Fruit fly (Drosophila melanogaster): ENCODE data around the gene rdgC.
A peak's percentile ranks its signal among the peaks of the same experiment; 100 is the strongest.

Gene rdgC

DNA sequence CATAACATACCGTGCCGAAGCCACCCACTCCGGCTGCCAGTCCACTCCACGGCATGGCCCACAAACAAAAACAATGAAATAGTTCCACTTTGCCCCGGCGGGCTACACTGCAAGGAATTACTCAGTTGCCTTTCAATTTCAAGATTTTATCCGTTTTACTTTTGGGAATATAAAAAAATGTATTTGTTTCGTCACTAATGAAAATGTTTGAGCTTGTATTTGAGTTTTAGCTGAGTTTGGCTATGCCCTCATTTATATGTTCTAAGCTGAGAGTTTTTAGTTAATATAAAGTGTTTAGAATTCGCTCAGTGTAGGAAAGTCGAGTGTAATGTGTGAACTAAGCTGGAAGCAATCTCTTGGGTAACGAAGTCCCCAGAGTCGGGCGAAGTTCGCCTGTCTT is 28.7 kb downstream of the rdgC start (continued):
- TF ChIP-seq CG13287 (GFP tag; IDR thresholded peaks at IDR 0.05; ENCODE audit: partially characterized antibody), result no peak
- no peak for TF ChIP-seq CG33213 (GFP tag; optimal IDR thresholded peaks at IDR 0.05)
- no peak for TF ChIP-seq ems (GFP tag; optimal IDR thresholded peaks at IDR 0.05)
- no peak for TF ChIP-seq Sin3A (optimal IDR thresholded peaks at IDR 0.05)
- TF ChIP-seq CG31441 (GFP tag; IDR thresholded peaks at IDR 0.05), result peak; percentile 43; the same call in 1 of the 2 replicates
- no peak for TF ChIP-seq knrl (GFP tag; IDR thresholded peaks at IDR 0.05; ENCODE audit: partially characterized antibody)
- TF ChIP-seq BtbVII (GFP tag; optimal IDR thresholded peaks at IDR 0.05), result peak; percentile 45
- no peak for TF ChIP-seq CG10565 (GFP tag; optimal IDR thresholded peaks at IDR 0.05)
- peak; percentile 27 for TF ChIP-seq zfh2 (GFP tag; optimal IDR thresholded peaks at IDR 0.05)
- TF ChIP-seq seq (GFP tag; IDR thresholded peaks at IDR 0.05), result no peak
- peak; percentile 63 for TF ChIP-seq CG7839 (tag; optimal IDR thresholded peaks at IDR 0.05)
- no peak for TF ChIP-seq CG8290 (GFP tag; optimal IDR thresholded peaks at IDR 0.05)
- no peak for TF ChIP-seq CG8290 (tag; optimal IDR thresholded peaks at IDR 0.05)
- no peak for TF ChIP-seq al (GFP tag; IDR thresholded peaks at IDR 0.05)
- no peak for TF ChIP-seq Usf (GFP tag; optimal IDR thresholded peaks at IDR 0.05)
- no peak for TF ChIP-seq PHDP (tag; optimal IDR thresholded peaks at IDR 0.05)
- TF ChIP-seq az2 (GFP tag; optimal IDR thresholded peaks at IDR 0.05), result peak; percentile 0
- no peak for TF ChIP-seq CG10431 (GFP tag; optimal IDR thresholded peaks at IDR 0.05)
- TF ChIP-seq Bdp1 (GFP tag; optimal IDR thresholded peaks at IDR 0.05), result no peak
- no peak for TF ChIP-seq H2.0 (GFP tag; IDR thresholded peaks at IDR 0.05)
- TF ChIP-seq Vsx1 (GFP tag; optimal IDR thresholded peaks at IDR 0.05), result no peak
- TF ChIP-seq CG18619 (GFP tag; optimal IDR thresholded peaks at IDR 0.05), result no peak
- TF ChIP-seq Mad (GFP tag; optimal IDR thresholded peaks at IDR 0.05), result no peak
- no peak for TF ChIP-seq gcm (GFP tag; optimal IDR thresholded peaks at IDR 0.05)
- TF ChIP-seq HmgD (GFP tag; optimal IDR thresholded peaks at IDR 0.05), result no peak
- peak; percentile 24 for TF ChIP-seq CG9727 (GFP tag; optimal IDR thresholded peaks at IDR 0.05)
- TF ChIP-seq Ssrp (tag; optimal IDR thresholded peaks at IDR 0.05), result peak; percentile 26
- TF ChIP-seq fd102C (GFP tag; optimal IDR thresholded peaks at IDR 0.05), result no peak
- TF ChIP-seq Oaz (GFP tag; IDR thresholded peaks at IDR 0.05), result no peak
- TF ChIP-seq nerfin-2 (GFP tag; IDR thresholded peaks at IDR 0.05; ENCODE audit: partially characterized antibody), result no peak
- TF ChIP-seq CG4360 (GFP tag; IDR thresholded peaks at IDR 0.05), result no peak
- TF ChIP-seq luna (GFP tag; optimal IDR thresholded peaks at IDR 0.05), result no peak
- no peak for TF ChIP-seq CG4730 (GFP tag; IDR thresholded peaks at IDR 0.05)
- no peak for TF ChIP-seq tx (GFP tag; optimal IDR thresholded peaks at IDR 0.05)
- TF ChIP-seq bcd (GFP tag; optimal IDR thresholded peaks at IDR 0.05), result peak; percentile 37
- peak; percentile 37 for TF ChIP-seq Asciz (GFP tag; optimal IDR thresholded peaks at IDR 0.05)
- TF ChIP-seq ftz-f1 (GFP tag; optimal IDR thresholded peaks at IDR 0.05), result no peak
- TF ChIP-seq vfl (GFP tag; optimal IDR thresholded peaks at IDR 0.05), result no peak
- TF ChIP-seq HLHmδ (GFP tag; optimal IDR thresholded peaks at IDR 0.05), result no peak
- TF ChIP-seq Side (GFP tag; optimal IDR thresholded peaks at IDR 0.05), result peak; percentile 18
- TF ChIP-seq Dbx (GFP tag; IDR thresholded peaks at IDR 0.05), result no peak
- no peak for TF ChIP-seq pho (GFP tag; optimal IDR thresholded peaks at IDR 0.05)
- TF ChIP-seq CG3847 (GFP tag; IDR thresholded peaks at IDR 0.05), result no peak
- TF ChIP-seq ci (GFP tag; IDR thresholded peaks at IDR 0.05), result peak; percentile 44; the same call in 1 of the 3 replicates
- TF ChIP-seq CG9215 (GFP tag; IDR thresholded peaks at IDR 0.05), result no peak
- TF ChIP-seq peb (GFP tag; IDR thresholded peaks at IDR 0.05), result no peak
- TF ChIP-seq Aef1 (GFP tag; IDR thresholded peaks at IDR 0.05), result no peak
- TF ChIP-seq CG12769 (tag; optimal IDR thresholded peaks at IDR 0.05), result peak; percentile 36
- peak; percentile 40 for TF ChIP-seq mam (GFP tag; optimal IDR thresholded peaks at IDR 0.05)
- 0 out of 3 replicates have a peak, but pooled peaks have one; percentile 15 for TF ChIP-seq sr (GFP tag; IDR thresholded peaks at IDR 0.05)
- peak; percentile 69 for TF ChIP-seq CG7556 (GFP tag; optimal IDR thresholded peaks at IDR 0.05)
- TF ChIP-seq inv (GFP tag; IDR thresholded peaks at IDR 0.05; ENCODE audit: partially characterized antibody), result no peak
- no peak for TF ChIP-seq Nf-YC (tag; optimal IDR thresholded peaks at IDR 0.05)

All from whole organism, embryonic.